Worm (Caenorhabditis elegans) whole organism, young adult: Measurements from ENCODE around the gene dyf-19.

Source experiments
- B0336.3 ChIP-seq: fragments of 200-800 bp; sonication (Bioruptor generic); IDR thresholded peaks from 2 replicates; pipeline ENCODE4 v1.3.6; 2022; ENCODE audit warnings: missing genetic modification characterization, missing compliant biosample characterization
- F23B12.7 ChIP-seq: sonication (generic microtip); optimal IDR thresholded peaks from 2 replicates; lab custom pipeline; 2017; ENCODE audit warnings: missing genetic modification characterization, mild to moderate bottlenecking, missing compliant biosample characterization, antibody characterized with exemption, moderate library complexity; ENCODE audit not compliant: insufficient read depth
- F37B4.10 ChIP-seq: fragments of 200-800 bp; sonication (Bioruptor generic); IDR thresholded peaks from 2 replicates; pipeline ENCODE4 v1.3.6; 2022; ENCODE audit warnings: missing genetic modification characterization, missing compliant biosample characterization
- F52B5.7 ChIP-seq: sonication (generic microtip); optimal IDR thresholded peaks from 2 replicates; lab custom pipeline; 2016; ENCODE audit warnings: mild to moderate bottlenecking, missing genetic modification characterization, missing compliant biosample characterization
- F55B11.4 ChIP-seq: sonication (generic microtip); optimal IDR thresholded peaks from 2 replicates; lab custom pipeline; 2016; ENCODE audit warnings: missing compliant biosample characterization, missing genetic modification characterization, borderline replicate concordance; ENCODE audit not compliant: insufficient read depth
- F57A8.1 ChIP-seq: fragments of 200-800 bp; sonication (Bioruptor generic); optimal IDR thresholded peaks from 2 replicates; lab custom pipeline; 2018; ENCODE audit warnings: mild to moderate bottlenecking, missing genetic modification characterization, moderate library complexity, missing compliant biosample characterization
- T07F8.4 ChIP-seq: sonication (generic microtip); optimal IDR thresholded peaks from 2 replicates; lab custom pipeline; 2016; ENCODE audit warnings: mild to moderate bottlenecking, missing genetic modification characterization, moderate library complexity, missing compliant biosample characterization
- Y53G8AR.9 ChIP-seq: fragments of 200-800 bp; sonication (Bioruptor generic); conservative IDR thresholded peaks from 2 replicates; pipeline ENCODE4 v1.3.6; 2022; ENCODE audit warnings: missing genetic modification reagents, missing genetic modification characterization, missing compliant biosample characterization
- Y95B8A.8 ChIP-seq: fragments of 200-800 bp; sonication (Bioruptor generic); IDR thresholded peaks from 2 replicates; pipeline ENCODE4 v1.3.6; 2022; ENCODE audit warnings: missing genetic modification reagents, missing genetic modification characterization, missing compliant biosample characterization
- atf-7 ChIP-seq: sonication (generic microtip); optimal IDR thresholded peaks from 2 replicates; lab custom pipeline; 2017; ENCODE audit warnings: mild to moderate bottlenecking, missing genetic modification characterization, missing compliant biosample characterization
- ceh-40 ChIP-seq: fragments of 200-800 bp; sonication (Bioruptor generic); IDR thresholded peaks from 2 replicates; pipeline ENCODE4 v1.3.6; 2022; ENCODE audit warnings: missing genetic modification characterization, missing compliant biosample characterization
- ceh-91 ChIP-seq: fragments of 200-800 bp; sonication (Bioruptor generic); IDR thresholded peaks from 2 replicates; pipeline ENCODE4 v1.3.6; 2022; ENCODE audit warnings: missing genetic modification reagents, missing genetic modification characterization, missing compliant biosample characterization
- dox-1 ChIP-seq: fragments of 200-800 bp; sonication (Bioruptor generic); IDR thresholded peaks from 2 replicates; pipeline ENCODE4 v1.3.6; 2022; ENCODE audit warnings: missing genetic modification reagents, missing genetic modification characterization, missing compliant biosample characterization
- dpff-1 ChIP-seq: sonication (generic microtip); optimal IDR thresholded peaks from 2 replicates; lab custom pipeline; 2017; ENCODE audit warnings: mild to moderate bottlenecking, missing genetic modification characterization, missing compliant biosample characterization
- egl-44 ChIP-seq: fragments of 200-800 bp; sonication (Bioruptor generic); IDR thresholded peaks from 2 replicates; pipeline ENCODE4 v1.3.6; 2022; ENCODE audit warnings: missing genetic modification reagents, missing genetic modification characterization, missing compliant biosample characterization
- fkh-3 ChIP-seq: sonication (generic microtip); optimal IDR thresholded peaks from 2 replicates; lab custom pipeline; 2016; ENCODE audit warnings: mild to moderate bottlenecking, missing genetic modification characterization, missing compliant biosample characterization
- gei-17 ChIP-seq: fragments of 200-800 bp; sonication (Bioruptor generic); optimal IDR thresholded peaks from 2 replicates; lab custom pipeline; 2018; ENCODE audit warnings: mild to moderate bottlenecking, missing genetic modification characterization, missing compliant biosample characterization
- hmg-1.2 ChIP-seq: fragments of 200-800 bp; sonication (Bioruptor generic); IDR thresholded peaks from 2 replicates; pipeline ENCODE4 v1.3.6; 2022; ENCODE audit warnings: missing genetic modification reagents, missing genetic modification characterization, missing compliant biosample characterization
- hsf-1 ChIP-seq: fragments of 200-800 bp; sonication (Bioruptor generic); IDR thresholded peaks from 2 replicates; pipeline ENCODE4 v1.3.6; 2022; ENCODE audit warnings: missing genetic modification reagents, missing genetic modification characterization, missing compliant biosample characterization
- lin-40 ChIP-seq: sonication (generic microtip); optimal IDR thresholded peaks from 2 replicates; lab custom pipeline; 2016; ENCODE audit warnings: missing genetic modification characterization, mild to moderate bottlenecking, missing compliant biosample characterization, missing genotype, missing genetic modification reagents
- mes-4 ChIP-seq: sonication (generic microtip); optimal IDR thresholded peaks from 2 replicates; lab custom pipeline; 2016; ENCODE audit warnings: missing genotype, missing genetic modification characterization, missing compliant biosample characterization
- rec-8 ChIP-seq, 2 experiments: sonication (generic microtip); optimal IDR thresholded peaks; 2 replicates each; lab custom pipeline; 2016; ENCODE audit warnings: mild to moderate bottlenecking in 2 of 2, missing genetic modification characterization in 2 of 2, missing genetic modification reagents in 2 of 2, missing genotype in 2 of 2, missing biosample characterization in 1 of 2, missing compliant biosample characterization in 1 of 2, moderate library complexity in 1 of 2
- rpc-1 ChIP-seq, 2 experiments: fragments of 150-350 bp in 1 of 2; sonication (generic microtip) in 1 of 2; optimal IDR thresholded peaks; 2 replicates each; lab custom pipeline; 2014 to 2018; ENCODE audit warnings: missing biosample characterization in 1 of 2, missing genetic modification characterization in 1 of 2, missing genetic modification reagents in 1 of 2, missing genotype in 1 of 2
- snpc-1.3 ChIP-seq: sonication (generic microtip); optimal IDR thresholded peaks from 2 replicates; lab custom pipeline; 2017; ENCODE audit warnings: missing genetic modification characterization, mild to moderate bottlenecking, missing compliant biosample characterization, antibody characterized with exemption, moderate library complexity, missing genotype, missing genetic modification reagents; ENCODE audit not compliant: insufficient read depth
- sptf-2 ChIP-seq: fragments of 200-800 bp; sonication (Bioruptor generic); optimal IDR thresholded peaks from 2 replicates; lab custom pipeline; 2018; ENCODE audit warnings: mild to moderate bottlenecking, missing genetic modification characterization, missing compliant biosample characterization
- tbx-9 ChIP-seq: sonication (generic microtip); optimal IDR thresholded peaks from 2 replicates; lab custom pipeline; 2016; ENCODE audit warnings: borderline replicate concordance, missing genetic modification characterization, inconsistent platforms, missing compliant biosample characterization
- unc-62 ChIP-seq: fragments of 150-350 bp; optimal IDR thresholded peaks from 2 replicates; lab custom pipeline; 2014; ENCODE audit warnings: missing biosample characterization, missing genetic modification reagents, missing genetic modification characterization
- zfh-2 ChIP-seq: fragments of 200-800 bp; sonication (Bioruptor generic); conservative IDR thresholded peaks from 2 replicates; pipeline ENCODE4 v1.3.6; 2022; ENCODE audit warnings: missing genetic modification reagents, missing genetic modification characterization, missing compliant biosample characterization
- ztf-18 ChIP-seq: sonication (generic microtip); optimal IDR thresholded peaks from 2 replicates; lab custom pipeline; 2016; ENCODE audit warnings: missing genotype, mild to moderate bottlenecking, missing genetic modification characterization, missing compliant biosample characterization

Gene dyf-19

ce11 chrV:19590826-19591225, 34.0 kb upstream of the dyf-19 start (continued):
- TF ChIP-seq F23B12.7 (no peak), dpff-1 (tag; lab: Kevin White, UChicago) (no peak), F37B4.10 (GFP tag; lab: Robert Waterston, UW) (no peak), F57A8.1 (GFP tag; lab: Kevin White, UChicago) (no peak), Y95B8A.8 (GFP tag; lab: Robert Waterston, UW) (no peak)

- TF ChIP-seq rpc-1 (optimal IDR thresholded peaks at IDR 0.05; lab: Kevin White, UChicago) (no peak), rpc-1 (tag; optimal IDR thresholded peaks at IDR 0.05; lab: Kevin White, UChicago) (peak; percentile 24), tbx-9 (tag; lab: Kevin White, UChicago) (no peak), Y53G8AR.9 (GFP tag; lab: Robert Waterston, UW) (no peak)
Measured at ce11 chrV:19599087-19599486, 25.8 kb upstream of the dyf-19 start.

ce11 chrV:19605415-19605814, 19.4 kb upstream of the dyf-19 start:
- TF ChIP-seq F52B5.7 (peak; percentile 49), dox-1 (0 out of 2 replicates have a peak, but pooled peaks have one; percentile 18), snpc-1.3 (tag; lab: Kevin White, UChicago) (no peak), zfh-2 (GFP tag; lab: Robert Waterston, UW) (peak; percentile 71), F37B4.10 (GFP tag; lab: Robert Waterston, UW) (no peak)

- TF ChIP-seq hmg-1.2 (GFP tag; lab: Robert Waterston, UW), result peak; percentile 35; the same call in 1 of the 2 replicates
- no peak for TF ChIP-seq mes-4 (tag; lab: Kevin White, UChicago)
- no peak for TF ChIP-seq unc-62 (GFP tag; lab: Kevin White, UChicago)
- TF ChIP-seq rec-8 (tag; optimal IDR thresholded peaks at IDR 0.05; lab: Kevin White, UChicago), result no peak
- no peak for TF ChIP-seq hsf-1 (GFP tag; lab: Robert Waterston, UW)
- TF ChIP-seq lin-40 (tag; lab: Kevin White, UChicago), result no peak
- no peak for TF ChIP-seq sptf-2 (GFP tag; lab: Kevin White, UChicago)
- TF ChIP-seq ceh-40 (GFP tag; lab: Robert Waterston, UW), result no peak
- TF ChIP-seq, all 124 proteins: peak for 1
Measured at ce11 chrV:19605880-19606279, 19.0 kb upstream of the dyf-19 start, which contains the start of gene nlp-25. Gene nlp-25, plus strand, starts transcription at chrV:19606180.

ce11 chrV:19608665-19609064, 16.2 kb upstream of the dyf-19 start:
- TF ChIP-seq atf-7 (tag; lab: Kevin White, UChicago), result peak; percentile 13
- no peak for TF ChIP-seq egl-44 (GFP tag; lab: Robert Waterston, UW)

ce11 chrV:19609194-19609593, 15.7 kb upstream of the dyf-19 start, which contains the start of gene grsp-1:
Gene grsp-1, plus strand, starts transcription at chrV:19609494.
- TF ChIP-seq ceh-91 (GFP tag; lab: Robert Waterston, UW), result no peak
- no peak for TF ChIP-seq T07F8.4 (tag; lab: Kevin White, UChicago)
- no peak for TF ChIP-seq B0336.3
- TF ChIP-seq F55B11.4 (tag; lab: Kevin White, UChicago), result no peak
- no peak for TF ChIP-seq fkh-3 (tag; lab: Kevin White, UChicago)
- no peak for TF ChIP-seq gei-17 (GFP tag; lab: Kevin White, UChicago)
- no peak for TF ChIP-seq ztf-18
